Worm (Caenorhabditis elegans) whole organism, L3 larva: ENCODE results near the gene C46C2.5.

ENCODE experiments used
- egl-27 ChIP-seq: sonication (generic microtip); optimal IDR thresholded peaks from 4 replicates; lab custom pipeline; 2017; ENCODE audit warnings: missing biosample characterization, missing genetic modification reagents, missing genetic modification characterization
- lin-39 ChIP-seq: fragments of 150-350 bp; optimal IDR thresholded peaks from 2 replicates; lab custom pipeline; 2018; ENCODE audit warnings: missing biosample characterization, missing genetic modification reagents, missing genetic modification characterization
- mdl-1 ChIP-seq: fragments of 150-350 bp; optimal IDR thresholded peaks from 2 replicates; lab custom pipeline; 2014; ENCODE audit warnings: missing biosample characterization, missing genetic modification characterization
- nhr-12 ChIP-seq: fragments of 150-350 bp; optimal IDR thresholded peaks from 2 replicates; lab custom pipeline; 2014; ENCODE audit warnings: missing biosample characterization, missing genetic modification characterization
- nhr-77 ChIP-seq: fragments of 150-350 bp; optimal IDR thresholded peaks from 2 replicates; lab custom pipeline; 2014; ENCODE audit warnings: missing biosample characterization, missing genetic modification characterization
- snpc-4 ChIP-seq: fragments of 150-350 bp; optimal IDR thresholded peaks from 2 replicates; lab custom pipeline; 2014; ENCODE audit warnings: missing biosample characterization, missing genetic modification characterization
- tbx-2 ChIP-seq: sonication (generic microtip); optimal IDR thresholded peaks from 2 replicates; lab custom pipeline; 2016; ENCODE audit warnings: mild to moderate bottlenecking, missing genetic modification characterization, missing compliant biosample characterization
- zag-1 ChIP-seq: fragments of 150-350 bp; optimal IDR thresholded peaks from 2 replicates; lab custom pipeline; 2014; ENCODE audit warnings: missing biosample characterization, missing genetic modification characterization
- ztf-11 ChIP-seq: fragments of 150-350 bp; optimal IDR thresholded peaks from 2 replicates; lab custom pipeline; 2014; ENCODE audit warnings: missing biosample characterization, missing genetic modification characterization

DNA sequence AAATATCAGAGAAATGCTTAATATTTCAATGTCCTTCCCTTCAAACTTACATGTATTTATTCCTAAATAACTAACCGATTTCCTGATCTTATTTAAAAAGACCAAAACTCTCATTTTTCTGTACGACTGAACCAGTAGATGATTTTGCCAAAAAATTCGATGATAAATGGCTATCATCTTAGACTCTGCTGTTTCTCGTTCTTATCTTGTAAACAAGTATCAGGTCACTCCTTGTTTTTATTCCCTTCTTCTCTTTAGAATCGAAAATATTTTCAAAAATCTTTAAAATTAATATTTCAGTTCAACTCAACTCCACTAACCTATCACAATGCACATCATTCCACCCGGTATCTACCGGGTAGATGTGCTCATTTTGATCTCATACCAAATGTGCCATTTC, 25.0 kb upstream of the C46C2.5 start, which contains the start of gene C46C2.2:
- TF ChIP-seq ztf-11 (tag; lab: Kevin White, UChicago): no peak
- TF ChIP-seq nhr-77 (tag; lab: Kevin White, UChicago): no peak
- TF ChIP-seq tbx-2 (tag; lab: Kevin White, UChicago): no peak
- TF ChIP-seq zag-1 (tag; lab: Kevin White, UChicago): no peak
- TF ChIP-seq mdl-1: no peak
- TF ChIP-seq snpc-4 (tag; lab: Kevin White, UChicago): no peak
- no peak for TF ChIP-seq nhr-12
- TF ChIP-seq lin-39: no peak
- TF ChIP-seq egl-27 (tag; lab: Kevin White, UChicago): no peak
